Worm (Caenorhabditis elegans) whole organism, L3 larva: Measurements from ENCODE around the gene cwp-4.

Source experiments
- R02D3.7 ChIP-seq: fragments of 150-350 bp; optimal IDR thresholded peaks from 2 replicates; lab custom pipeline; 2014; ENCODE audit warnings: missing biosample characterization, missing genetic modification characterization
- ama-1 ChIP-seq: fragments of 150-350 bp; optimal IDR thresholded peaks from 2 replicates; lab custom pipeline; 2018
- ceh-9 ChIP-seq: sonication (generic microtip); optimal IDR thresholded peaks from 2 replicates; lab custom pipeline; 2018; ENCODE audit warnings: missing biosample characterization, missing genetic modification characterization
- egl-5 ChIP-seq: fragments of 150-350 bp; optimal IDR thresholded peaks from 2 replicates; lab custom pipeline; 2017; ENCODE audit warnings: missing biosample characterization, missing genetic modification reagents, missing genetic modification characterization, inconsistent platforms
- lin-15B ChIP-seq: fragments of 150-350 bp; optimal IDR thresholded peaks from 2 replicates; lab custom pipeline; 2014; ENCODE audit warnings: missing biosample characterization, missing genetic modification characterization
- pha-4 ChIP-seq: fragments of 150-350 bp; optimal IDR thresholded peaks from 2 replicates; lab custom pipeline; 2014; ENCODE audit warnings: missing biosample characterization, missing genetic modification reagents, missing genetic modification characterization

DNA sequence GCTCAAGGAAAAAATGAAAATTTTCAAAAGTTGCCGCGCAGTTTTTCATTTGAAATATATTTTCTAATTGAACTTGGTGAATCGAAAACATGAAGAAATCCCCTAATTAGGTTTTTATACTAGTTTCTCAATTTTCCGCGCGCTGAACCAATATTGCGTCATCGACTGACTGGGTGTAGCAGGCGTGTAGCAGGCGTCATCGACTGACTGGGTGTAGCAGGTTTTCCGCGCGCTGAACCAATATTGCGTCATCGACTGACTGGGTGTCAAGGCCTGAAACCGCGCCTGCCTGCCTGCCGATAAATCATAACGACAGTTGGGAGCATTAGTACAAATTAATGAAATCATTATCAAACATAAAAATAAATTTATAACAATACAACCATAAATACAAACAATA is 30.1 kb upstream of the cwp-4 start:
- TF ChIP-seq R02D3.7 (tag; lab: Kevin White, UChicago) (no peak), pha-4 (tag; lab: Kevin White, UChicago) (no peak), lin-15B (tag; lab: Kevin White, UChicago) (no peak), ama-1 (lab: Kevin White, UChicago) (no peak), ceh-9 (no peak), egl-5 (tag; lab: Kevin White, UChicago) (no peak)
